Worm (Caenorhabditis elegans) whole organism, L1 larva: ENCODE data around the gene R10D12.13.

Experiments used
- C04F5.9 ChIP-seq: sonication (generic microtip); optimal IDR thresholded peaks from 2 replicates; lab custom pipeline; 2016; ENCODE audit warnings: missing genetic modification characterization, missing compliant biosample characterization
- C16A3.4 ChIP-seq: fragments of 150-350 bp; optimal IDR thresholded peaks from 2 replicates; lab custom pipeline; 2014; ENCODE audit warnings: missing biosample characterization, missing genetic modification characterization
- C34B4.2 ChIP-seq: sonication (generic microtip); optimal IDR thresholded peaks from 2 replicates; lab custom pipeline; 2017; ENCODE audit warnings: mild to moderate bottlenecking, missing genetic modification characterization, missing compliant biosample characterization
- F16B12.6 ChIP-seq: fragments of 150-350 bp; optimal IDR thresholded peaks from 2 replicates; lab custom pipeline; 2014; ENCODE audit warnings: missing biosample characterization, missing genetic modification characterization
- Y116A8C.19 ChIP-seq: sonication (generic microtip); optimal IDR thresholded peaks from 2 replicates; lab custom pipeline; 2016; ENCODE audit warnings: missing compliant biosample characterization, missing genetic modification characterization, borderline replicate concordance
- aha-1 ChIP-seq: fragments of 150-350 bp; optimal IDR thresholded peaks from 2 replicates; lab custom pipeline; 2014; ENCODE audit warnings: missing biosample characterization, missing genetic modification characterization
- blmp-1 ChIP-seq: fragments of 150-350 bp; optimal IDR thresholded peaks from 2 replicates; lab custom pipeline; 2014; ENCODE audit warnings: missing biosample characterization, missing genetic modification characterization
- ceh-8 ChIP-seq: fragments of 200-800 bp; sonication (Bioruptor generic); optimal IDR thresholded peaks from 2 replicates; lab custom pipeline; 2018; ENCODE audit warnings: mild to moderate bottlenecking, missing genetic modification characterization, moderate library complexity, missing compliant biosample characterization
- ceh-90 ChIP-seq: sonication (generic microtip); optimal IDR thresholded peaks from 2 replicates; lab custom pipeline; 2016; ENCODE audit warnings: missing genetic modification characterization, missing compliant biosample characterization
- ces-1 ChIP-seq: fragments of 150-350 bp; optimal IDR thresholded peaks from 2 replicates; lab custom pipeline; 2014; ENCODE audit warnings: missing biosample characterization, missing genetic modification reagents, missing genetic modification characterization
- efl-1 ChIP-seq, 4 experiments: fragments of 150-350 bp; optimal IDR thresholded peaks in 3 of 4; peaks in 1 of 4; 1 replicate in 1 of 4; 2 replicates in 3 of 4; lab custom pipeline; 2014; ENCODE audit warnings: missing biosample characterization in 2 of 4, missing genetic modification characterization in 2 of 4, missing genetic modification reagents in 2 of 4
- egl-13 ChIP-seq: sonication (generic microtip); optimal IDR thresholded peaks from 2 replicates; lab custom pipeline; 2016; ENCODE audit warnings: missing genotype, missing genetic modification reagents, missing genetic modification characterization, missing compliant biosample characterization
- egl-27 ChIP-seq, 2 experiments: fragments of 150-350 bp in 1 of 2; sonication (generic microtip); optimal IDR thresholded peaks; 3 replicates each; lab custom pipeline; 2017 to 2018; ENCODE audit warnings: missing biosample characterization in 2 of 2, missing genetic modification characterization in 2 of 2, missing genetic modification reagents in 2 of 2
- elt-2 ChIP-seq: sonication (generic microtip); optimal IDR thresholded peaks from 2 replicates; lab custom pipeline; 2016; ENCODE audit warnings: missing genetic modification characterization, mild to moderate bottlenecking, inconsistent platforms, missing compliant biosample characterization, missing genetic modification reagents
- elt-3 ChIP-seq, 6 experiments: fragments of 150-350 bp in 1 of 6; sonication (generic microtip); optimal IDR thresholded peaks; 2 replicates each; lab custom pipeline; 2017 to 2018; ENCODE audit warnings: missing biosample characterization in 6 of 6, missing genetic modification characterization in 6 of 6, inconsistent platforms in 1 of 6
- ets-5 ChIP-seq: fragments of 200-800 bp; sonication (Bioruptor generic); IDR thresholded peaks from 2 replicates; pipeline ENCODE4 v1.3.6; 2022; ENCODE audit warnings: missing genetic modification characterization, missing compliant biosample characterization
- fkh-4 ChIP-seq: sonication (generic microtip); optimal IDR thresholded peaks from 2 replicates; lab custom pipeline; 2016; ENCODE audit warnings: missing compliant biosample characterization, missing genetic modification characterization, borderline replicate concordance
- fkh-8 ChIP-seq: sonication (generic microtip); optimal IDR thresholded peaks from 2 replicates; lab custom pipeline; 2016; ENCODE audit warnings: mild to moderate bottlenecking, missing genetic modification characterization, missing compliant biosample characterization
- fos-1 ChIP-seq: fragments of 150-350 bp; optimal IDR thresholded peaks from 2 replicates; lab custom pipeline; 2014; ENCODE audit warnings: missing biosample characterization, missing genetic modification characterization
- hpl-2 ChIP-seq: fragments of 150-350 bp; optimal IDR thresholded peaks from 2 replicates; lab custom pipeline; 2014; ENCODE audit warnings: missing biosample characterization, missing genetic modification reagents, missing genetic modification characterization
- irx-1 ChIP-seq: sonication (generic microtip); optimal IDR thresholded peaks from 2 replicates; lab custom pipeline; 2016; ENCODE audit warnings: missing genetic modification characterization, missing compliant biosample characterization
- isw-1 ChIP-seq: fragments of 200-800 bp; sonication (Bioruptor generic); IDR thresholded peaks from 2 replicates; pipeline ENCODE4 v1.3.6; 2022; ENCODE audit warnings: missing genetic modification characterization, missing compliant biosample characterization
- lin-13 ChIP-seq: fragments of 150-350 bp; optimal IDR thresholded peaks from 2 replicates; lab custom pipeline; 2014; ENCODE audit warnings: missing biosample characterization, missing genetic modification reagents, missing genetic modification characterization
- lin-14 ChIP-seq: fragments of 200-800 bp; sonication (Bioruptor generic); optimal IDR thresholded peaks from 2 replicates; lab custom pipeline; 2018; ENCODE audit warnings: mild to moderate bottlenecking, missing genetic modification characterization, moderate library complexity, missing compliant biosample characterization
- lin-35 ChIP-seq, 2 experiments: fragments of 150-350 bp; optimal IDR thresholded peaks; 2 replicates each; lab custom pipeline; 2014; ENCODE audit warnings: missing biosample characterization in 2 of 2, missing genetic modification characterization in 2 of 2, missing genetic modification reagents in 2 of 2
- lin-39 ChIP-seq: fragments of 150-350 bp; optimal IDR thresholded peaks from 2 replicates; lab custom pipeline; 2014; ENCODE audit warnings: missing biosample characterization, missing genetic modification reagents, missing genetic modification characterization
- lir-3 ChIP-seq: sonication (generic microtip); optimal IDR thresholded peaks from 2 replicates; lab custom pipeline; 2016; ENCODE audit warnings: mild to moderate bottlenecking, missing genetic modification characterization, moderate library complexity, missing compliant biosample characterization; ENCODE audit not compliant: poor library complexity
- lsy-2 ChIP-seq, 2 experiments: fragments of 150-350 bp; optimal IDR thresholded peaks; 2 replicates each; lab custom pipeline; 2014; ENCODE audit warnings: missing biosample characterization in 2 of 2, missing genetic modification characterization in 2 of 2
- mab-9 ChIP-seq: fragments of 200-800 bp; sonication (Bioruptor generic); IDR thresholded peaks from 2 replicates; pipeline ENCODE4 v1.3.6; 2022; ENCODE audit warnings: missing genetic modification reagents, missing genetic modification characterization, missing compliant biosample characterization
- mdl-1 ChIP-seq, 2 experiments: fragments of 150-350 bp; optimal IDR thresholded peaks; 2 replicates each; lab custom pipeline; 2014 to 2017; ENCODE audit warnings: missing biosample characterization in 2 of 2, missing genetic modification characterization in 2 of 2, inconsistent platforms in 1 of 2
- mep-1 ChIP-seq: fragments of 150-350 bp; optimal IDR thresholded peaks from 2 replicates; lab custom pipeline; 2014; ENCODE audit warnings: missing biosample characterization, missing genetic modification characterization
- nhr-12 ChIP-seq: sonication (generic microtip); optimal IDR thresholded peaks from 2 replicates; lab custom pipeline; 2017; ENCODE audit warnings: missing biosample characterization, missing genetic modification characterization
- nhr-71 ChIP-seq: sonication (generic microtip); optimal IDR thresholded peaks from 2 replicates; lab custom pipeline; 2016; ENCODE audit warnings: mild to moderate bottlenecking, missing genetic modification characterization, moderate library complexity, missing compliant biosample characterization
- nhr-84 ChIP-seq: sonication (generic microtip); optimal IDR thresholded peaks from 2 replicates; lab custom pipeline; 2017; ENCODE audit warnings: missing biosample characterization, missing genetic modification characterization
- nhr-85 ChIP-seq: sonication (generic microtip); peaks from one replicate; lab custom pipeline; 2016; ENCODE audit warnings: missing genetic modification characterization, inconsistent platforms, missing compliant biosample characterization
- nhr-90 ChIP-seq: sonication (generic microtip); optimal IDR thresholded peaks from 2 replicates; lab custom pipeline; 2016; ENCODE audit warnings: mild to moderate bottlenecking, missing genetic modification characterization, missing compliant biosample characterization; ENCODE audit not compliant: poor library complexity
- rnt-1 ChIP-seq: sonication (generic microtip); optimal IDR thresholded peaks from 2 replicates; lab custom pipeline; 2016; ENCODE audit warnings: mild to moderate bottlenecking, missing genetic modification characterization, moderate library complexity, missing compliant biosample characterization
- snpc-4 ChIP-seq: fragments of 150-350 bp; optimal IDR thresholded peaks from 2 replicates; lab custom pipeline; 2014; ENCODE audit warnings: missing biosample characterization, missing genetic modification characterization
- snu-23 ChIP-seq: sonication (generic microtip); optimal IDR thresholded peaks from 2 replicates; lab custom pipeline; 2016; ENCODE audit warnings: missing genetic modification characterization, missing compliant biosample characterization
- sox-4 ChIP-seq: sonication (generic microtip); optimal IDR thresholded peaks from 2 replicates; lab custom pipeline; 2016; ENCODE audit warnings: missing genetic modification characterization, missing compliant biosample characterization
- tbx-2 ChIP-seq: sonication (generic microtip); optimal IDR thresholded peaks from 2 replicates; lab custom pipeline; 2016; ENCODE audit warnings: missing genetic modification characterization, missing compliant biosample characterization
- unc-130 ChIP-seq: fragments of 150-350 bp; optimal IDR thresholded peaks from 2 replicates; lab custom pipeline; 2017; ENCODE audit warnings: missing biosample characterization, missing genetic modification characterization, inconsistent platforms
- unc-30 ChIP-seq: sonication (generic microtip); optimal IDR thresholded peaks from 2 replicates; lab custom pipeline; 2017; ENCODE audit warnings: missing biosample characterization, missing genetic modification characterization
- unc-62 ChIP-seq: fragments of 150-350 bp; optimal IDR thresholded peaks from 2 replicates; lab custom pipeline; 2014; ENCODE audit warnings: missing biosample characterization, missing genetic modification reagents, missing genetic modification characterization
- unc-86 ChIP-seq: sonication (generic microtip); optimal IDR thresholded peaks from 2 replicates; lab custom pipeline; 2016; ENCODE audit warnings: missing genetic modification characterization, missing compliant biosample characterization
- vab-15 ChIP-seq: sonication (generic microtip); optimal IDR thresholded peaks from 2 replicates; lab custom pipeline; 2017; ENCODE audit warnings: missing genotype, mild to moderate bottlenecking, missing genetic modification characterization, missing compliant biosample characterization
- xbp-1 ChIP-seq: sonication (generic microtip); optimal IDR thresholded peaks from 2 replicates; lab custom pipeline; 2016; ENCODE audit warnings: missing genetic modification characterization, missing compliant biosample characterization
- zip-4 ChIP-seq: fragments of 200-800 bp; sonication (Bioruptor generic); optimal IDR thresholded peaks from 2 replicates; lab custom pipeline; 2018; ENCODE audit warnings: mild to moderate bottlenecking, missing genetic modification characterization, moderate library complexity, missing compliant biosample characterization
- ztf-4 ChIP-seq: fragments of 150-350 bp; optimal IDR thresholded peaks from 2 replicates; lab custom pipeline; 2014; ENCODE audit warnings: missing biosample characterization, missing genetic modification characterization

Gene R10D12.13

DNA sequence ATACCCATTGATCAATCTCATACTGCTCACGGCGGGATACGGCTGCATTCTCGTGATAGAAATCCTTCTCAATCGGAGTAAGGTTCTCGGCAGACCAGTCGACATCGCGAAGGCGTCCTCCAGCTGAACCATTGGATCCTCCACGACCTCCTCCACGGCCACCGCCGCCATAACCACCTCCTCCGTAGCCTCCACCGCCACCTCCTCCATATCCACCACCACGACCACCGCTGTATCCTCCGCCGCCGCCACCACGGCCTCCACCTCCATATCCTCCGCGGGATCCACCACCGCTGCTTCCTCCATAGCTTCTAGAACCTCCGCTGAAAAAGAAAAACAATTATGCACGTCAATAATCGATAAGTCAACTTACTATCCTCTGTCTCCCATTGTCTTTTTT lies 49.2 kb downstream of the R10D12.13 start:
- TF ChIP-seq ets-5 (GFP tag; lab: Robert Waterston, UW) (0 out of 2 replicates have a peak, but pooled peaks have one; percentile 77), egl-27 (tag; optimal IDR thresholded peaks at IDR 0.05; lab: Kevin White, UChicago) (no peak), ceh-8 (GFP tag; lab: Kevin White, UChicago) (peak; percentile 39)
- TF ChIP-seq, all 84 proteins: peak for 2

ce11 chrV:14012002-14012554 lies 49.9 kb downstream of the R10D12.13 start, which contains the start of the genes ddx-17 and aip-1:
TSS of gene ddx-17 (minus strand) at chrV:14012052.
TSS of gene aip-1 (plus strand) at chrV:14012333.
- TF ChIP-seq mep-1 (tag; lab: Kevin White, UChicago) (peak; percentile 82), sox-4 (tag; lab: Kevin White, UChicago) (peak; percentile 41), aha-1 (tag; lab: Kevin White, UChicago) (no peak), ces-1 (GFP tag; lab: Kevin White, UChicago) (no peak), nhr-84 (no peak), snu-23 (GFP tag; lab: Kevin White, UChicago) (peak; percentile 84), ceh-90 (tag; lab: Kevin White, UChicago) (no peak), ztf-4 (tag; lab: Kevin White, UChicago) (no peak), fkh-4 (tag; lab: Kevin White, UChicago) (no peak), egl-13 (tag; lab: Kevin White, UChicago) (peak; percentile 70), lin-35 (GFP tag; optimal IDR thresholded peaks at IDR 0.05; lab: Kevin White, UChicago) (peak; percentile 81 to 90), lin-39 (tag; lab: Kevin White, UChicago) (peak; percentile 19), irx-1 (peak; percentile 30), fkh-8 (tag; lab: Kevin White, UChicago) (peak; percentile 91), C16A3.4 (tag; lab: Kevin White, UChicago) (peak; percentile 78), unc-86 (tag; lab: Kevin White, UChicago) (peak; percentile 56), xbp-1 (tag; lab: Kevin White, UChicago) (peak; percentile 60), lir-3 (no peak), mab-9 (GFP tag; lab: Robert Waterston, UW) (peak; percentile 20; the same call in 1 of the 2 replicates), elt-2 (tag; lab: Kevin White, UChicago) (peak; percentile 0), isw-1 (peak; percentile 72), snpc-4 (tag; lab: Kevin White, UChicago) (peak; percentile 27), F16B12.6 (tag; lab: Kevin White, UChicago) (peak; percentile 9), fos-1 (peak; percentile 38), lsy-2 (tag; optimal IDR thresholded peaks at IDR 0.05; lab: Kevin White, UChicago) (peak; percentile 70 to 89), ets-5 (GFP tag; lab: Robert Waterston, UW) (no peak), unc-130 (tag; lab: Kevin White, UChicago) (peak; percentile 25), nhr-90 (tag; lab: Kevin White, UChicago) (peak; percentile 42), elt-3 (tag; optimal IDR thresholded peaks at IDR 0.05; lab: Kevin White, UChicago) (peak in 1 of 6 experiments; percentile 49), lin-14 (peak; percentile 83), efl-1 (optimal IDR thresholded peaks at IDR 0.05; lab: Kevin White, UChicago) (peak; percentile 80 to 83), efl-1 (GFP tag; optimal IDR thresholded peaks at IDR 0.05 in 1 of 2; lab: Kevin White, UChicago) (peak; percentile 76 to 96), hpl-2 (GFP tag; lab: Kevin White, UChicago) (peak; percentile 37), lin-13 (GFP tag; lab: Kevin White, UChicago) (peak; percentile 61), unc-62 (GFP tag; lab: Kevin White, UChicago) (no peak), tbx-2 (tag; lab: Kevin White, UChicago) (peak; percentile 76), mdl-1 (tag; optimal IDR thresholded peaks at IDR 0.05; lab: Kevin White, UChicago) (peak in 1 of 2 experiments; percentile 64), unc-30 (no peak), nhr-85 (tag; lab: Kevin White, UChicago) (peak; percentile 81), C34B4.2 (tag; lab: Kevin White, UChicago) (no peak), nhr-71 (tag; lab: Kevin White, UChicago) (peak; percentile 86), ceh-8 (GFP tag; lab: Kevin White, UChicago) (no peak), vab-15 (tag; lab: Kevin White, UChicago) (peak; percentile 1), blmp-1 (tag; lab: Kevin White, UChicago) (peak; percentile 57), nhr-12 (no peak), zip-4 (GFP tag; lab: Kevin White, UChicago) (peak; percentile 38), egl-27 (tag; optimal IDR thresholded peaks at IDR 0.05; lab: Kevin White, UChicago) (no peak), Y116A8C.19 (tag; lab: Kevin White, UChicago) (no peak), C04F5.9 (peak; percentile 18), rnt-1 (tag; lab: Kevin White, UChicago) (peak; percentile 74)
